Fruit fly (Drosophila melanogaster): Measurements from ENCODE around the gene Tfb4.

DNA sequence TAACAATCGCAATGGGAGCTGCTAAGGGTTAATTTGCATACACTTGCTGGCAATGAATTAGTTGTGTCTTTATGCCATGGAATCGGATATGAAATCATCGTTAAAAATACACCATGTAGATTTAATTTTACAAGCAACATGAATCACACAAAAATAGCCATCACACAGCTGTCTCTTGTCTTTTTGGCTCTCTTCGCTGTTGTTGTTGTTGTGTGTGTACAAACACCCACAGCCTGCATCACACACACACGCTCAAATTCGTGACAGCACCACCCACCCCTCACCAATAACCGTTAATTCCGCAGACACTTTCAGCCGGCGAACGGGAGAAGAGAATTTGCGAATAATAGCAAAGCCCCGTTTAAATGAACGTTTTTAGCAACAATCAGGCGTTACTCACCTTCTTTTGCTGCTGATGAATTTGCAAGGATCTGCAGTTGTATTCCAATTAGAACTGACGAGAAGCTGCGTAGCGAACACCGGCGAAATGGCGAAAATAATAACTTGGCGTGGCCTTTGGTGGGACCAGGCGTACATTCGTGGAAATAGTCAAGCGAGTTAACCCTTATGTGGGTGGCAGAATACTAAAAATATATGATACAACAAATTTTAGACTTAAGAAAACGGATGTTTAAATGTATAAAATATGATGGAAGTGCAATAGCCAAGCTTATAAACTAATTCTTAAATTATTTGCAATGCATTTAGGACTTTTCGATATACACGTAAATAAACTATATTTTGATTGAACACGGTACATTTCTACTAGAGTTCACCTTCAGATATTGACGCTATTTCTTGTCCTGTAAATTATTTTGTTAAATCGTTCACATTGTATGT, 7.4 kb upstream of the Tfb4 start, which contains the start of gene capt:
- TF ChIP-seq CG32264 (GFP tag; optimal IDR thresholded peaks at IDR 0.05) (no peak), Abd-B (GFP tag; optimal IDR thresholded peaks at IDR 0.05) (no peak), tai (GFP tag; optimal IDR thresholded peaks at IDR 0.05) (no peak), Hr78 (GFP tag; optimal IDR thresholded peaks at IDR 0.05) (no peak), dmrt93B (GFP tag; optimal IDR thresholded peaks at IDR 0.05) (peak; percentile 2), Vsx2 (GFP tag; optimal IDR thresholded peaks at IDR 0.05; ENCODE audit: partially characterized antibody) (no peak), ey (GFP tag; optimal IDR thresholded peaks at IDR 0.05) (peak; percentile 21)
